Worm (Caenorhabditis elegans): ENCODE results near the gene cnc-11.

- TF ChIP-seq ama-1 (optimal IDR thresholded peaks at IDR 0.05) (no peak), ceh-13 (GFP tag; optimal IDR thresholded peaks at IDR 0.05) (no peak), aly-1 (tag; optimal IDR thresholded peaks at IDR 0.05) (no peak), ets-7 (tag; optimal IDR thresholded peaks at IDR 0.05) (no peak), scrt-1 (GFP tag; IDR thresholded peaks at IDR 0.05) (no peak), B0310.2 (tag; optimal IDR thresholded peaks at IDR 0.05) (no peak), flt-1 (GFP tag; IDR thresholded peaks at IDR 0.05) (no peak), hmg-4 (GFP tag; optimal IDR thresholded peaks at IDR 0.05) (no peak), tbx-37 (GFP tag; conservative IDR thresholded peaks at IDR 0.05) (no peak), F13C5.2 (tag; optimal IDR thresholded peaks at IDR 0.05) (no peak), ceh-36 (tag; optimal IDR thresholded peaks at IDR 0.05) (no peak), sea-1 (GFP tag; conservative IDR thresholded peaks at IDR 0.05) (no peak), hnd-1 (tag; optimal IDR thresholded peaks at IDR 0.05) (no peak), tbx-11 (GFP tag; IDR thresholded peaks at IDR 0.05) (no peak)
Measured at ce11 chrV:1476284-1476792, 34.2 kb downstream of the cnc-11 start.
